Worm (Caenorhabditis elegans) whole organism, late embryonic: ENCODE measurements around the gene C12D8.13.

ENCODE experiments used
- C38D4.7 ChIP-seq: fragments of 200-800 bp; sonication (Bioruptor generic); optimal IDR thresholded peaks from 2 replicates; lab custom pipeline; 2018; ENCODE audit warnings: mild to moderate bottlenecking, missing genetic modification characterization, moderate library complexity, missing compliant biosample characterization
- K02D7.2 ChIP-seq: sonication (generic microtip); optimal IDR thresholded peaks from 2 replicates; lab custom pipeline; 2017; ENCODE audit warnings: mild to moderate bottlenecking, missing genetic modification characterization, missing compliant biosample characterization
- ahr-1 ChIP-seq: sonication (generic microtip); optimal IDR thresholded peaks from 2 replicates; lab custom pipeline; 2016; ENCODE audit warnings: missing genetic modification characterization, missing compliant biosample characterization
- ceh-18 ChIP-seq: sonication (generic microtip); optimal IDR thresholded peaks from 2 replicates; lab custom pipeline; 2016; ENCODE audit warnings: missing genetic modification characterization, missing compliant biosample characterization
- ceh-2 ChIP-seq: sonication (generic microtip); optimal IDR thresholded peaks from 2 replicates; lab custom pipeline; 2016; ENCODE audit warnings: missing genotype, missing genetic modification characterization, missing compliant biosample characterization
- ceh-22 ChIP-seq: sonication (generic microtip); optimal IDR thresholded peaks from 2 replicates; lab custom pipeline; 2017; ENCODE audit warnings: missing biosample characterization, missing genetic modification characterization
- ceh-34 ChIP-seq: sonication (generic microtip); optimal IDR thresholded peaks from 2 replicates; lab custom pipeline; 2016; ENCODE audit warnings: mild to moderate bottlenecking, missing genetic modification characterization, missing compliant biosample characterization
- ceh-48 ChIP-seq: sonication (generic microtip); optimal IDR thresholded peaks from 2 replicates; lab custom pipeline; 2016; ENCODE audit warnings: missing genetic modification characterization, inconsistent platforms, missing compliant biosample characterization
- ceh-6 ChIP-seq: fragments of 200-800 bp; sonication (Bioruptor generic); optimal IDR thresholded peaks from 2 replicates; lab custom pipeline; 2018; ENCODE audit warnings: mild to moderate bottlenecking, missing genetic modification characterization, missing compliant biosample characterization
- ceh-9 ChIP-seq: sonication (generic microtip); optimal IDR thresholded peaks from 2 replicates; lab custom pipeline; 2016; ENCODE audit warnings: mild to moderate bottlenecking, missing genetic modification characterization, inconsistent platforms, missing compliant biosample characterization
- che-1 ChIP-seq: sonication (generic microtip); optimal IDR thresholded peaks from 2 replicates; lab custom pipeline; 2016; ENCODE audit warnings: mild to moderate bottlenecking, missing genetic modification characterization, missing compliant biosample characterization
- dmd-4 ChIP-seq: sonication (generic microtip); optimal IDR thresholded peaks from 2 replicates; lab custom pipeline; 2016; ENCODE audit warnings: borderline replicate concordance, missing genetic modification characterization, missing compliant biosample characterization
- dve-1 ChIP-seq: sonication (generic microtip); optimal IDR thresholded peaks from 2 replicates; lab custom pipeline; 2017; ENCODE audit warnings: antibody characterized with exemption, mild to moderate bottlenecking, missing genetic modification characterization, missing compliant biosample characterization
- ets-4 ChIP-seq: sonication (generic microtip); optimal IDR thresholded peaks from 2 replicates; lab custom pipeline; 2016; ENCODE audit warnings: missing genetic modification characterization, missing compliant biosample characterization
- fax-1 ChIP-seq: sonication (generic microtip); optimal IDR thresholded peaks from 2 replicates; lab custom pipeline; 2016; ENCODE audit warnings: missing genotype, missing genetic modification characterization, missing compliant biosample characterization
- gmeb-2 ChIP-seq: sonication (generic microtip); optimal IDR thresholded peaks from 2 replicates; lab custom pipeline; 2016; ENCODE audit warnings: missing genetic modification characterization, inconsistent platforms, missing compliant biosample characterization
- hlh-30 ChIP-seq: sonication (generic microtip); optimal IDR thresholded peaks from 2 replicates; lab custom pipeline; 2017; ENCODE audit warnings: antibody characterized with exemption, missing genetic modification characterization, missing compliant biosample characterization; ENCODE audit not compliant: insufficient read depth
- hlh-6 ChIP-seq: sonication (generic microtip); optimal IDR thresholded peaks from 2 replicates; lab custom pipeline; 2016; ENCODE audit warnings: missing genotype, missing genetic modification characterization, missing compliant biosample characterization
- hlh-8 ChIP-seq: sonication (generic microtip); optimal IDR thresholded peaks from 2 replicates; lab custom pipeline; 2016; ENCODE audit warnings: missing genotype, missing genetic modification characterization, missing compliant biosample characterization
- lim-6 ChIP-seq: sonication (generic microtip); optimal IDR thresholded peaks from 2 replicates; lab custom pipeline; 2016; ENCODE audit warnings: missing genetic modification characterization, missing compliant biosample characterization
- mec-3 ChIP-seq: sonication (generic microtip); optimal IDR thresholded peaks from 2 replicates; lab custom pipeline; 2016; ENCODE audit warnings: borderline replicate concordance, missing genetic modification characterization, missing compliant biosample characterization
- nhr-11 ChIP-seq: fragments of 150-350 bp; optimal IDR thresholded peaks from 2 replicates; lab custom pipeline; 2014; ENCODE audit warnings: missing biosample characterization, missing genetic modification characterization
- nhr-232 ChIP-seq: sonication (generic microtip); optimal IDR thresholded peaks from 2 replicates; lab custom pipeline; 2016; ENCODE audit warnings: missing genetic modification characterization, missing compliant biosample characterization
- npax-4 ChIP-seq: sonication (generic microtip); optimal IDR thresholded peaks from 2 replicates; lab custom pipeline; 2016; ENCODE audit warnings: missing genetic modification characterization, missing compliant biosample characterization
- pax-1 ChIP-seq: fragments of 150-350 bp; optimal IDR thresholded peaks from 2 replicates; lab custom pipeline; 2014; ENCODE audit warnings: missing biosample characterization, missing genetic modification characterization
- pha-2 ChIP-seq: sonication (generic microtip); optimal IDR thresholded peaks from 2 replicates; lab custom pipeline; 2017; ENCODE audit warnings: mild to moderate bottlenecking, missing genetic modification characterization, missing compliant biosample characterization
- pha-4 ChIP-seq: fragments of 150-350 bp; optimal IDR thresholded peaks from 2 replicates; lab custom pipeline; 2018; ENCODE audit warnings: missing biosample characterization, missing genetic modification reagents, missing genetic modification characterization
- pqm-1 ChIP-seq: sonication (generic microtip); optimal IDR thresholded peaks from 2 replicates; lab custom pipeline; 2016; ENCODE audit warnings: missing genetic modification characterization, missing compliant biosample characterization
- rnt-1 ChIP-seq: sonication (generic microtip); optimal IDR thresholded peaks from 2 replicates; lab custom pipeline; 2016; ENCODE audit warnings: missing genetic modification characterization, missing compliant biosample characterization
- syd-9 ChIP-seq: sonication (generic microtip); optimal IDR thresholded peaks from 2 replicates; lab custom pipeline; 2016; ENCODE audit warnings: mild to moderate bottlenecking, missing genetic modification characterization, moderate library complexity, missing compliant biosample characterization
- ttx-3 ChIP-seq: sonication (generic microtip); optimal IDR thresholded peaks from 2 replicates; lab custom pipeline; 2016; ENCODE audit warnings: missing genetic modification reagents, missing genetic modification characterization, missing compliant biosample characterization
- unc-3 ChIP-seq, 2 experiments: fragments of 200-800 bp in 1 of 2; sonication (Bioruptor generic) in 1 of 2; sonication (generic microtip) in 1 of 2; conservative IDR thresholded peaks in 1 of 2; optimal IDR thresholded peaks in 1 of 2; 2 replicates each; pipeline versions ENCODE4 v1.3.6 to Lab custom; 2016 to 2022; ENCODE audit warnings: missing compliant biosample characterization in 2 of 2, missing genetic modification characterization in 2 of 2, missing genetic modification reagents in 1 of 2
- unc-55 ChIP-seq: sonication (generic microtip); optimal IDR thresholded peaks from 2 replicates; lab custom pipeline; 2017; ENCODE audit warnings: missing biosample characterization, missing genetic modification reagents, missing genetic modification characterization
- unc-86 ChIP-seq: sonication (generic microtip); optimal IDR thresholded peaks from 2 replicates; lab custom pipeline; 2016; ENCODE audit warnings: missing genetic modification characterization, missing compliant biosample characterization
- zip-5 ChIP-seq: sonication (generic microtip); optimal IDR thresholded peaks from 2 replicates; lab custom pipeline; 2016; ENCODE audit warnings: missing genetic modification characterization, missing compliant biosample characterization
- ztf-16 ChIP-seq: sonication (generic microtip); optimal IDR thresholded peaks from 2 replicates; lab custom pipeline; 2017; ENCODE audit warnings: missing genetic modification characterization, missing compliant biosample characterization

The C12D8.13 gene

ce11 chrV:10216724-10217123, 3.8 kb downstream of the C12D8.13 start, which contains the start of gene ZK856.14:
ZK856.14 (plus strand) TSS chrV:10217024.
- no peak for TF ChIP-seq zip-5 (tag; lab: Kevin White, UChicago)
- TF ChIP-seq hlh-6: no peak
- TF ChIP-seq unc-55 (GFP tag; lab: Kevin White, UChicago): no peak
- no peak for TF ChIP-seq che-1
- no peak for TF ChIP-seq nhr-11 (tag; lab: Kevin White, UChicago)
- no peak for TF ChIP-seq ahr-1 (tag; lab: Kevin White, UChicago)
- no peak for TF ChIP-seq pha-2 (tag; lab: Kevin White, UChicago)
- no peak for TF ChIP-seq unc-3 (GFP tag; conservative IDR thresholded peaks at IDR 0.05; lab: Robert Waterston, UW)
- no peak for TF ChIP-seq unc-3 (tag; optimal IDR thresholded peaks at IDR 0.05; lab: Kevin White, UChicago)
- TF ChIP-seq ztf-16 (tag; lab: Kevin White, UChicago): no peak
- TF ChIP-seq hlh-30 (tag; lab: Kevin White, UChicago): no peak
- TF ChIP-seq syd-9 (tag; lab: Kevin White, UChicago): no peak
- no peak for TF ChIP-seq pax-1 (tag; lab: Kevin White, UChicago)
- no peak for TF ChIP-seq pqm-1
- TF ChIP-seq pha-4: no peak
- no peak for TF ChIP-seq ceh-22 (tag; lab: Kevin White, UChicago)
- TF ChIP-seq ceh-6 (GFP tag; lab: Kevin White, UChicago): no peak

ce11 chrV:10212627-10213026, 7.9 kb downstream of the C12D8.13 start, which contains the start of gene hpo-40:
hpo-40 (plus strand) TSS chrV:10212927.
- TF ChIP-seq hlh-6 (no peak), ceh-34 (tag; lab: Kevin White, UChicago) (no peak), nhr-232 (tag; lab: Kevin White, UChicago) (no peak), hlh-8 (tag; lab: Kevin White, UChicago) (no peak), lim-6 (no peak), ceh-2 (tag; lab: Kevin White, UChicago) (no peak), mec-3 (tag; lab: Kevin White, UChicago) (no peak), dmd-4 (tag; lab: Kevin White, UChicago) (no peak), ttx-3 (tag; lab: Kevin White, UChicago) (no peak)

ce11 chrV:10212027-10212426, 8.5 kb downstream of the C12D8.13 start, which contains the start of gene zhit-3:
zhit-3 (minus strand) TSS chrV:10212127.
- TF ChIP-seq pha-2 (tag; lab: Kevin White, UChicago): no peak
- no peak for TF ChIP-seq K02D7.2 (tag; lab: Kevin White, UChicago)
- no peak for TF ChIP-seq gmeb-2 (tag; lab: Kevin White, UChicago)
- no peak for TF ChIP-seq unc-86 (tag; lab: Kevin White, UChicago)
- TF ChIP-seq fax-1 (tag; lab: Kevin White, UChicago): no peak
- no peak for TF ChIP-seq ets-4
- no peak for TF ChIP-seq dve-1 (tag; lab: Kevin White, UChicago)
- TF ChIP-seq ceh-18 (tag; lab: Kevin White, UChicago): no peak
- no peak for TF ChIP-seq npax-4
- TF ChIP-seq rnt-1 (tag; lab: Kevin White, UChicago): no peak
- no peak for TF ChIP-seq ceh-48

ce11 chrV:10210244-10210643, 10.3 kb downstream of the C12D8.13 start, which contains the start of gene tftc-3:
tftc-3 (minus strand) TSS chrV:10210344.
- TF ChIP-seq hlh-6: no peak
- TF ChIP-seq ceh-9 (tag; lab: Kevin White, UChicago): no peak
- TF ChIP-seq C38D4.7 (GFP tag; lab: Kevin White, UChicago): no peak
